Fruit fly (Drosophila melanogaster) whole organism, embryonic: Measurements from ENCODE around the gene P5CDh2.

Experiments used
- CG11247 ChIP-seq: fragments of 200-800 bp; sonication (Bioruptor generic); IDR thresholded peaks from 2 replicates; pipeline ENCODE4 v1.3.6; 2022; ENCODE audit warnings: missing biosample characterization, missing genetic modification characterization
- CG11723 ChIP-seq: fragments of 200-800 bp; sonication (Bioruptor generic); optimal IDR thresholded peaks from 2 replicates; lab custom pipeline; 2017; ENCODE audit warnings: missing biosample characterization, mild to moderate bottlenecking, missing genetic modification characterization
- CG13296 ChIP-seq: fragments of 200-800 bp; sonication (Bioruptor generic); optimal IDR thresholded peaks from 3 replicates; lab custom pipeline; 2018; ENCODE audit warnings: missing biosample characterization, mild to moderate bottlenecking, missing genetic modification characterization
- CG13624 ChIP-seq: fragments of 200-800 bp; sonication (Bioruptor generic); optimal IDR thresholded peaks from 2 replicates; lab custom pipeline; 2016; ENCODE audit warnings: missing biosample characterization, missing genetic modification characterization
- CG13775 ChIP-seq: fragments of 200-800 bp; sonication (Bioruptor generic); optimal IDR thresholded peaks from 3 replicates; lab custom pipeline; 2017; ENCODE audit warnings: missing biosample characterization, mild to moderate bottlenecking, missing genetic modification characterization
- CG15479 ChIP-seq: fragments of 200-800 bp; sonication (Bioruptor generic); optimal IDR thresholded peaks from 3 replicates; lab custom pipeline; 2019; ENCODE audit warnings: missing biosample characterization, mild to moderate bottlenecking, missing genetic modification characterization, moderate library complexity
- CG1647 ChIP-seq: fragments of 200-800 bp; sonication (Bioruptor generic); optimal IDR thresholded peaks from 3 replicates; lab custom pipeline; 2016; ENCODE audit warnings: missing biosample characterization, missing genetic modification characterization
- CG18262 ChIP-seq: fragments of 200-800 bp; optimal IDR thresholded peaks from 3 replicates; lab custom pipeline; 2019; ENCODE audit warnings: missing biosample characterization, mild to moderate bottlenecking, missing genetic modification characterization, moderate library complexity
- CG2202 ChIP-seq: fragments of 200-800 bp; sonication (Bioruptor generic); optimal IDR thresholded peaks from 2 replicates; lab custom pipeline; 2018; ENCODE audit warnings: missing biosample characterization, mild to moderate bottlenecking, missing genetic modification characterization
- CG30431 ChIP-seq: fragments of 200-800 bp; sonication (Bioruptor generic); optimal IDR thresholded peaks from 2 replicates; lab custom pipeline; 2017; ENCODE audit warnings: missing biosample characterization, missing genetic modification characterization
- CG3163 ChIP-seq: fragments of 200-800 bp; sonication (Bioruptor generic); optimal IDR thresholded peaks from 3 replicates; lab custom pipeline; 2016; ENCODE audit warnings: missing biosample characterization, missing genetic modification characterization
- CG34376 ChIP-seq: fragments of 200-800 bp; sonication (Bioruptor generic); optimal IDR thresholded peaks from 2 replicates; lab custom pipeline; 2018; ENCODE audit warnings: missing biosample characterization, mild to moderate bottlenecking, missing genetic modification characterization
- CG4404 ChIP-seq: fragments of 200-800 bp; sonication (Bioruptor generic); IDR thresholded peaks from 2 replicates; pipeline ENCODE4 v1.3.6; 2022; ENCODE audit warnings: missing biosample characterization, missing genetic modification characterization
- CG4424 ChIP-seq: fragments of 200-800 bp; sonication (Bioruptor generic); optimal IDR thresholded peaks from 3 replicates; lab custom pipeline; 2016; ENCODE audit warnings: missing biosample characterization, missing genetic modification characterization
- CG6765 ChIP-seq: fragments of 200-800 bp; sonication (Bioruptor generic); optimal IDR thresholded peaks from 3 replicates; lab custom pipeline; 2017; ENCODE audit warnings: missing biosample characterization, mild to moderate bottlenecking, missing genetic modification characterization
- CG6791 ChIP-seq: fragments of 200-800 bp; sonication (Bioruptor generic); IDR thresholded peaks from 3 replicates; pipeline ENCODE4 v1.3.6; 2022; ENCODE audit warnings: missing biosample characterization, missing genetic modification characterization; ENCODE audit not compliant: partially characterized antibody
- CG7357 ChIP-seq: fragments of 200-800 bp; sonication (Bioruptor generic); IDR thresholded peaks from 3 replicates; pipeline ENCODE4 v1.3.6; 2022; ENCODE audit warnings: missing biosample characterization, missing genetic modification characterization
- CG7987 ChIP-seq: fragments of 200-800 bp; sonication (Bioruptor generic); optimal IDR thresholded peaks from 2 replicates; lab custom pipeline; 2018; ENCODE audit warnings: missing biosample characterization, mild to moderate bottlenecking, missing genetic modification characterization, moderate library complexity
- CG8359 ChIP-seq: fragments of 200-800 bp; sonication (Bioruptor generic); optimal IDR thresholded peaks from 2 replicates; lab custom pipeline; 2017; ENCODE audit warnings: missing biosample characterization, mild to moderate bottlenecking, missing genetic modification characterization, borderline replicate concordance
- CG9932 ChIP-seq: fragments of 200-800 bp; sonication (Bioruptor generic); IDR thresholded peaks from 2 replicates; pipeline ENCODE4 v1.3.6; 2022; ENCODE audit warnings: missing biosample characterization, missing genetic modification characterization
- Camta ChIP-seq: fragments of 200-800 bp; sonication (Bioruptor generic); optimal IDR thresholded peaks from 2 replicates; lab custom pipeline; 2016; ENCODE audit warnings: missing biosample characterization, missing genetic modification characterization
- Chrac-16 ChIP-seq: fragments of 200-800 bp; sonication (Bioruptor generic); optimal IDR thresholded peaks from 3 replicates; lab custom pipeline; 2016; ENCODE audit warnings: missing biosample characterization, missing genetic modification characterization
- CoRest ChIP-seq: fragments of 200-800 bp; sonication (Bioruptor generic); optimal IDR thresholded peaks from 3 replicates; lab custom pipeline; 2018; ENCODE audit warnings: missing biosample characterization, mild to moderate bottlenecking, missing genetic modification characterization, moderate library complexity
- E2f2 ChIP-seq: fragments of 200-800 bp; sonication (Bioruptor generic); IDR thresholded peaks from 2 replicates; pipeline ENCODE4 v1.3.6; 2022; ENCODE audit warnings: missing biosample characterization, missing genetic modification characterization
- Fer2 ChIP-seq: fragments of 200-800 bp; sonication (Bioruptor generic); optimal IDR thresholded peaks from 2 replicates; lab custom pipeline; 2018; ENCODE audit warnings: missing biosample characterization, mild to moderate bottlenecking, missing genetic modification characterization, moderate library complexity
- Gsc ChIP-seq: fragments of 200-800 bp; sonication (Bioruptor generic); IDR thresholded peaks from 2 replicates; pipeline ENCODE4 v1.3.6; 2022; ENCODE audit warnings: missing biosample characterization, missing genetic modification characterization
- HLHmδ ChIP-seq: fragments of 200-800 bp; sonication (Bioruptor generic); optimal IDR thresholded peaks from 2 replicates; lab custom pipeline; 2018; ENCODE audit warnings: missing biosample characterization, mild to moderate bottlenecking, missing genetic modification characterization, moderate library complexity
- Hmr ChIP-seq: fragments of 200-800 bp; sonication (Bioruptor generic); optimal IDR thresholded peaks from 3 replicates; lab custom pipeline; 2017; ENCODE audit warnings: mild to moderate bottlenecking, missing biosample characterization, missing genetic modification reagents, missing genetic modification characterization
- Jarid2 ChIP-seq: fragments of 200-800 bp; sonication (Bioruptor generic); optimal IDR thresholded peaks from 3 replicates; lab custom pipeline; 2017; ENCODE audit warnings: mild to moderate bottlenecking, missing biosample characterization, missing genetic modification reagents, missing genetic modification characterization
- Lim3 ChIP-seq: fragments of 200-800 bp; sonication (Bioruptor generic); IDR thresholded peaks from 2 replicates; pipeline ENCODE4 v1.3.6; 2022; ENCODE audit warnings: missing biosample characterization, missing genetic modification characterization
- Nf-YA ChIP-seq: fragments of 200-800 bp; sonication (Bioruptor generic); IDR thresholded peaks from 2 replicates; pipeline ENCODE4 v1.3.6; 2022; ENCODE audit warnings: missing biosample characterization, missing genetic modification characterization
- Oaz ChIP-seq: fragments of 200-800 bp; sonication (Bioruptor generic); IDR thresholded peaks from 2 replicates; pipeline ENCODE4 v1.3.6; 2022; ENCODE audit warnings: missing biosample characterization, missing genetic modification characterization
- Six4 ChIP-seq: fragments of 200-800 bp; sonication (Bioruptor generic); optimal IDR thresholded peaks from 2 replicates; lab custom pipeline; 2016; ENCODE audit warnings: missing biosample characterization, missing genetic modification characterization
- Sox100B ChIP-seq: fragments of 200-800 bp; sonication (Bioruptor generic); optimal IDR thresholded peaks from 3 replicates; lab custom pipeline; 2018; ENCODE audit warnings: missing biosample characterization, mild to moderate bottlenecking, missing genetic modification characterization
- bsh ChIP-seq, 2 experiments: fragments of 200-800 bp; sonication (Bioruptor generic); optimal IDR thresholded peaks; 2 replicates each; lab custom pipeline; 2017 to 2018; ENCODE audit warnings: mild to moderate bottlenecking in 2 of 2, missing biosample characterization in 2 of 2, missing genetic modification characterization in 2 of 2, moderate library complexity in 1 of 2
- grn ChIP-seq: fragments of 200-800 bp; sonication (Bioruptor generic); optimal IDR thresholded peaks from 3 replicates; lab custom pipeline; 2017; ENCODE audit warnings: missing biosample characterization, missing genetic modification characterization
- ind ChIP-seq: fragments of 200-800 bp; sonication (Bioruptor generic); optimal IDR thresholded peaks from 3 replicates; lab custom pipeline; 2016; ENCODE audit warnings: missing biosample characterization, missing genetic modification characterization
- jigr1 ChIP-seq: fragments of 200-800 bp; sonication (Bioruptor generic); IDR thresholded peaks from 3 replicates; pipeline ENCODE4 v1.3.6; 2022; ENCODE audit warnings: missing biosample characterization, missing genetic modification characterization
- lov ChIP-seq, 2 experiments: fragments of 200-800 bp in 1 of 2; fragments of >200 bp in 1 of 2; sonication (Bioruptor generic) in 1 of 2; IDR thresholded peaks in 1 of 2; optimal IDR thresholded peaks in 1 of 2; 2 replicates in 1 of 2; 3 replicates in 1 of 2; pipeline versions ENCODE4 v1.3.6 to Lab custom; 2017 to 2022; ENCODE audit warnings: missing biosample characterization in 1 of 2, missing genetic modification characterization in 1 of 2
- pho ChIP-seq: fragments of 200-800 bp; sonication (Bioruptor generic); optimal IDR thresholded peaks from 2 replicates; lab custom pipeline; 2016; ENCODE audit warnings: missing biosample characterization, missing genetic modification characterization
- run ChIP-seq: fragments of 200-800 bp; sonication (Bioruptor generic); optimal IDR thresholded peaks from 3 replicates; lab custom pipeline; 2018; ENCODE audit warnings: missing biosample characterization, mild to moderate bottlenecking, missing genetic modification characterization
- seq ChIP-seq: fragments of 200-800 bp; sonication (Bioruptor generic); IDR thresholded peaks from 2 replicates; pipeline ENCODE4 v1.3.6; 2022; ENCODE audit warnings: missing biosample characterization, missing genetic modification characterization
- slbo ChIP-seq: fragments of 200-800 bp; sonication (Bioruptor generic); IDR thresholded peaks from 2 replicates; pipeline ENCODE4 v1.3.6; 2022; ENCODE audit warnings: missing biosample characterization, missing genetic modification characterization
- stwl ChIP-seq: fragments of 200-800 bp; sonication (Bioruptor generic); optimal IDR thresholded peaks from 3 replicates; lab custom pipeline; 2018; ENCODE audit warnings: missing biosample characterization, mild to moderate bottlenecking, missing genetic modification characterization, moderate library complexity
- tna ChIP-seq: fragments of 200-800 bp; sonication (Bioruptor generic); IDR thresholded peaks from 2 replicates; pipeline ENCODE4 v1.3.6; 2022; ENCODE audit warnings: missing biosample characterization, missing genetic modification characterization; ENCODE audit not compliant: partially characterized antibody
- trem ChIP-seq: fragments of 200-800 bp; optimal IDR thresholded peaks from 3 replicates; lab custom pipeline; 2019; ENCODE audit warnings: missing biosample characterization, mild to moderate bottlenecking, missing genetic modification characterization, moderate library complexity
- ttk ChIP-seq: fragments of 200-800 bp; sonication (Bioruptor generic); IDR thresholded peaks from 2 replicates; pipeline ENCODE4 v2.1.2; 2022; ENCODE audit warnings: missing biosample characterization, missing genetic modification characterization
- zfh2 ChIP-seq: fragments of 200-800 bp; sonication (Bioruptor generic); optimal IDR thresholded peaks from 2 replicates; lab custom pipeline; 2016; ENCODE audit warnings: missing biosample characterization, missing genetic modification characterization

The P5CDh2 gene

DNA sequence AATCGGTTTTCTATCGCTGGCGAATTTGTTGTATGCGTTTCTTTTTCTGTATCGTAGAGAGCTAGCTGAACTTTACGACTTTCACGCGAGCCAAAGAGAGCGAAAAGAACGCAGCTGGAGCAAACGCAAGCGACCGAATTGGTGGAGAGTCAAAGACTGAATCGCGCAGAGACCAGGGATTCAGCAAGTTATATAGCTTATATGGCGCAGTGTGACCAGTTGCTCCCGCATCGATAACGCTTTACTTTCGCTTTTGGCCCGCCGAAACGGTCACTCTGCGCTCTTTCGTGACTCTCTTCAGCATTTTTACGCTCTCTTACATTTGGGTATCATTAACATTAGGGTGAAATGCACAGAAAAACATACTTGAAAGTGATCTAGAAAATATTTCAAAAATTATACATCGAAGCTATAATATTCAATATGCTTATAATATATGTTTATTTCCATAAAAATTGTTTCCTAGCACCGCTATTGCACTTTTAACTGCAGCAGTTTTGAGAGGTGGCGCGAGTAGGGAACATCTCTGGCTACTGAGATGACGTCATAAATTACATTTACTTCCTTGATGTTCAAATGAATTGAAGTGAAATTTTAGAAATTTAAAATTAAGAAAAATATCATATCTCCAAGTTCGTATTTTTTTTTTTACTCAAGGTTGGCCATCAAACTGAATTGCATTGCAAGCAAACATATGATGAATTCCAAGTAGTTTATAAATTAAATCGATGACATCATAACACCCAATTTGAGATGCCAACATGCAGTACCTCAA, 21.5 kb upstream of the P5CDh2 start, which contains the start of gene glec (continued):
- peak; percentile 16 for TF ChIP-seq trem (tag; lab: Kevin White, UChicago)
- TF ChIP-seq grn (GFP tag; lab: Kevin White, UChicago): peak; percentile 7
- no peak for TF ChIP-seq CG8359 (GFP tag; lab: Kevin White, UChicago)
- peak; percentile 53 for TF ChIP-seq CG13775 (GFP tag; lab: Kevin White, UChicago)
- no peak for TF ChIP-seq zfh2 (GFP tag; lab: Kevin White, UChicago)
- TF ChIP-seq CG4424 (GFP tag; lab: Kevin White, UChicago): no peak
- peak; percentile 28 for TF ChIP-seq CG34376 (GFP tag; lab: Kevin White, UChicago)
- no peak for TF ChIP-seq run (tag; lab: Kevin White, UChicago)
- TF ChIP-seq Lim3 (GFP tag; lab: Robert Waterston, UW): no peak
- peak; percentile 40 for TF ChIP-seq CG1647 (GFP tag; lab: Kevin White, UChicago)
- peak; percentile 87 for TF ChIP-seq HLHmδ (GFP tag; lab: Kevin White, UChicago)
- TF ChIP-seq CG13624 (GFP tag; lab: Kevin White, UChicago): peak; percentile 53
- TF ChIP-seq CG7357: no peak
- no peak for TF ChIP-seq CG15479 (GFP tag; lab: Kevin White, UChicago)
- peak; percentile 61 for TF ChIP-seq Hmr (GFP tag; lab: Kevin White, UChicago)
- no peak for TF ChIP-seq Oaz (GFP tag; lab: Robert Waterston, UW)
- no peak for TF ChIP-seq CG30431 (GFP tag; lab: Kevin White, UChicago)
- peak in 1 of 2 experiments; percentile 8 for TF ChIP-seq bsh (GFP tag; optimal IDR thresholded peaks at IDR 0.05; lab: Kevin White, UChicago)
- TF ChIP-seq slbo (GFP tag; lab: Robert Waterston, UW): peak; percentile 46; the same call in 1 of the 2 replicates
- peak; percentile 48; the same call in 1 of the 2 replicates for TF ChIP-seq tna
- TF ChIP-seq pho (GFP tag; lab: Kevin White, UChicago): no peak
- TF ChIP-seq CG6765: no peak
- no peak for TF ChIP-seq CG2202
- peak; percentile 71; the same call in 2 of the 3 replicates for TF ChIP-seq CG6791 (GFP tag; lab: Robert Waterston, UW)
- peak; percentile 50; the same call in 1 of the 2 replicates for TF ChIP-seq seq (GFP tag; lab: Robert Waterston, UW)
- TF ChIP-seq Fer2 (tag; lab: Kevin White, UChicago): no peak
- peak; percentile 46; the same call in 1 of the 2 replicates for TF ChIP-seq ttk
- peak; percentile 43 for TF ChIP-seq CG13296
- no peak for TF ChIP-seq ind (GFP tag; lab: Kevin White, UChicago)
- TF ChIP-seq lov (optimal IDR thresholded peaks at IDR 0.05; lab: Kevin White, UChicago): no peak
- 0 out of 3 replicates have a peak, but pooled peaks have one; percentile 65 for TF ChIP-seq lov (GFP tag; IDR thresholded peaks at IDR 0.05; lab: Robert Waterston, UW)
- TF ChIP-seq jigr1 (GFP tag; lab: Robert Waterston, UW): no peak
- peak; percentile 36 for TF ChIP-seq E2f2
- TF ChIP-seq Camta: no peak
- peak; percentile 2 for TF ChIP-seq Sox100B
- TF ChIP-seq Nf-YA (GFP tag; lab: Robert Waterston, UW): no peak
- no peak; the same call in 1 of the 2 replicates for TF ChIP-seq CG11247 (GFP tag; lab: Robert Waterston, UW)
- peak; percentile 61 for TF ChIP-seq CG7987 (GFP tag; lab: Kevin White, UChicago)
- peak; percentile 53 for TF ChIP-seq CoRest (tag; lab: Kevin White, UChicago)
- peak; percentile 70 for TF ChIP-seq stwl
- TF ChIP-seq Gsc (GFP tag; lab: Robert Waterston, UW): no peak
- TF ChIP-seq CG4404: no peak
- TF ChIP-seq Jarid2: peak; percentile 99
- TF ChIP-seq CG11723: no peak
- peak; percentile 27; the same call in 1 of the 2 replicates for TF ChIP-seq CG9932
- TF ChIP-seq Chrac-16 (GFP tag; lab: Kevin White, UChicago): peak; percentile 46
- peak; percentile 37 for TF ChIP-seq CG18262
- peak; percentile 100 for TF ChIP-seq CG3163 (GFP tag; lab: Kevin White, UChicago)
- no peak for TF ChIP-seq Six4 (GFP tag; lab: Kevin White, UChicago)
